ENCODE assay signal across 1 fruit fly cellular context in the genomic region with DNA sequence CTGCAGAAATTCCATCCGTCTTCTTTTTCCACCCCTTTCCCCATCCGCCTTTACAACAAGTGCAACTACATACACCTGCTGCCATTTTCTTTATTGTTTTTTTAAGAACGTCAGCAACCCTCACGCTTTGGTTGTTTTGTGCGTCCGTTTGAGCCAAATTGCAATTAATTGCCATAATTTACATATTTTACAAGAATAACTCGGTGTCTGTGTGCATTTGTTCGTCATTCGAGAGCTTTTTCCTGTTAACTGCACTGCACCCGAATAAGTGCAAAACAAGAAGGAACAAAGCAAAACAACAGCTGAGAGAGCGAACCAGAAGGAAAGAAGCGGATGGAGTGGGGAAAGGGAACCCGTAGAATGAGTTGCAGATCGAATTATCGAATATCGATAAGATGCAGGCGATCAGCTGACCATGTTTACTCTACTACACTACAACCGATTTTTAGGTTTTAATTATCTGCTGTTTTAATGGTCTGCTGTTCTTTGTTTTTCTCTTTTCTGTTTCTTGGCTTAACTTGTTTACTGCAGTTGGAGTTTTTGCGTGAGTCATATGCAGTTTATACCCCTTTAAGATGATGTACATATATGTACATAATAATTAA.
TF ChIP-seq lines count a peak whose summit lies in the region.

No protein-coding gene starts in this region.

TF ChIP-seq in whole organism, embryonic, 481 proteins besides CTCF, POLR2A, EP300 and RAD21 (continued from another document):
- TF ChIP-seq CG17186 (GFP tag; optimal IDR thresholded peaks at IDR 0.05; lab: Kevin White, UChicago): no peak
- TF ChIP-seq HLHmδ (GFP tag; optimal IDR thresholded peaks at IDR 0.05; lab: Kevin White, UChicago): no peak
- no peak for TF ChIP-seq vvl (GFP tag; IDR thresholded peaks at IDR 0.05; lab: Robert Waterston, UW)
- no peak for TF ChIP-seq CG2889 (GFP tag; IDR thresholded peaks at IDR 0.05; lab: Robert Waterston, UW)
- TF ChIP-seq CG2678 (tag; optimal IDR thresholded peaks at IDR 0.05; lab: Kevin White, UChicago): no peak
- no peak for TF ChIP-seq NC2α (GFP tag; optimal IDR thresholded peaks at IDR 0.05; lab: Kevin White, UChicago)
- TF ChIP-seq CG11560 (tag; IDR thresholded peaks at IDR 0.05; lab: Robert Waterston, UW): no peak
- no peak for TF ChIP-seq bsh (GFP tag; optimal IDR thresholded peaks at IDR 0.05; lab: Kevin White, UChicago)
- no peak for TF ChIP-seq pb (GFP tag; optimal IDR thresholded peaks at IDR 0.05; lab: Kevin White, UChicago)
- TF ChIP-seq dati (GFP tag; IDR thresholded peaks at IDR 0.05; lab: Robert Waterston, UW): no peak
- no peak for TF ChIP-seq CG16863 (GFP tag; optimal IDR thresholded peaks at IDR 0.05; lab: Kevin White, UChicago)
- peak; percentile 76 for TF ChIP-seq gcm (GFP tag; optimal IDR thresholded peaks at IDR 0.05; lab: Kevin White, UChicago)
- TF ChIP-seq Asciz (GFP tag; optimal IDR thresholded peaks at IDR 0.05; lab: Kevin White, UChicago): no peak
- peak; percentile 18 for TF ChIP-seq stwl (tag; optimal IDR thresholded peaks at IDR 0.05; lab: Kevin White, UChicago)
- no peak for TF ChIP-seq D19B (GFP tag; optimal IDR thresholded peaks at IDR 0.05; lab: Kevin White, UChicago)
- no peak for TF ChIP-seq Abd-B (GFP tag; optimal IDR thresholded peaks at IDR 0.05; lab: Kevin White, UChicago)
- TF ChIP-seq scrt (GFP tag; optimal IDR thresholded peaks at IDR 0.05; lab: Kevin White, UChicago): no peak
- TF ChIP-seq slp2 (GFP tag; optimal IDR thresholded peaks at IDR 0.05; lab: Kevin White, UChicago): no peak
- TF ChIP-seq CG34422 (GFP tag; IDR thresholded peaks at IDR 0.05; lab: Robert Waterston, UW): no peak
- TF ChIP-seq CG4617 (GFP tag; optimal IDR thresholded peaks at IDR 0.05; lab: Kevin White, UChicago; ENCODE audit: borderline replicate concordance): no peak
- TF ChIP-seq CG13624 (GFP tag; optimal IDR thresholded peaks at IDR 0.05; lab: Kevin White, UChicago): no peak
- no peak for TF ChIP-seq CG9797 (GFP tag; optimal IDR thresholded peaks at IDR 0.05; lab: Kevin White, UChicago)
- TF ChIP-seq CG10209 (GFP tag; optimal IDR thresholded peaks at IDR 0.05; lab: Kevin White, UChicago): no peak
- TF ChIP-seq CG4820 (GFP tag; optimal IDR thresholded peaks at IDR 0.05; lab: Kevin White, UChicago): no peak
- TF ChIP-seq Sin3A (optimal IDR thresholded peaks at IDR 0.05; lab: Kevin White, UChicago): no peak
- TF ChIP-seq nerfin-2 (GFP tag; IDR thresholded peaks at IDR 0.05; lab: Robert Waterston, UW; ENCODE audit: partially characterized antibody): no peak
- TF ChIP-seq CG2116 (GFP tag; optimal IDR thresholded peaks at IDR 0.05; lab: Kevin White, UChicago): peak; percentile 78
- no peak for TF ChIP-seq CG15011 (GFP tag; optimal IDR thresholded peaks at IDR 0.05; lab: Kevin White, UChicago)
- TF ChIP-seq Nf-YB (GFP tag; optimal IDR thresholded peaks at IDR 0.05; lab: Kevin White, UChicago): no peak
- no peak for TF ChIP-seq crc (GFP tag; optimal IDR thresholded peaks at IDR 0.05; lab: Kevin White, UChicago)
- TF ChIP-seq nom (GFP tag; optimal IDR thresholded peaks at IDR 0.05; lab: Kevin White, UChicago): peak; percentile 41
- no peak for TF ChIP-seq CG17802 (tag; optimal IDR thresholded peaks at IDR 0.05; lab: Kevin White, UChicago)
- TF ChIP-seq br (optimal IDR thresholded peaks at IDR 0.05; lab: Kevin White, UChicago): no peak
- TF ChIP-seq CG18262 (tag; optimal IDR thresholded peaks at IDR 0.05; lab: Kevin White, UChicago): no peak
- no peak for TF ChIP-seq CG8924 (tag; optimal IDR thresholded peaks at IDR 0.05; lab: Kevin White, UChicago)
- TF ChIP-seq Mad (GFP tag; optimal IDR thresholded peaks at IDR 0.05; lab: Kevin White, UChicago): no peak
- no peak for TF ChIP-seq row (GFP tag; IDR thresholded peaks at IDR 0.05; lab: Robert Waterston, UW)
- 0 out of 2 replicates have a peak, but pooled peaks have one; percentile 19 for TF ChIP-seq ato (GFP tag; IDR thresholded peaks at IDR 0.05; lab: Robert Waterston, UW; ENCODE audit: partially characterized antibody)
- no peak for TF ChIP-seq Neu2 (GFP tag; optimal IDR thresholded peaks at IDR 0.05; lab: Kevin White, UChicago; ENCODE audit: borderline replicate concordance)
- peak; percentile 78 for TF ChIP-seq zf30C (GFP tag; optimal IDR thresholded peaks at IDR 0.05; lab: Kevin White, UChicago)
- no peak for TF ChIP-seq CG17568 (GFP tag; optimal IDR thresholded peaks at IDR 0.05; lab: Kevin White, UChicago)
- TF ChIP-seq trem (tag; optimal IDR thresholded peaks at IDR 0.05; lab: Kevin White, UChicago): peak; percentile 37
